Worm (Caenorhabditis elegans) whole organism, young adult: Measurements from ENCODE around the gene C30G7.3.

Source experiments
- B0035.1 ChIP-seq: sonication (generic microtip); optimal IDR thresholded peaks from 2 replicates; lab custom pipeline; 2016; ENCODE audit warnings: missing genetic modification characterization, mild to moderate bottlenecking, missing compliant biosample characterization, missing genotype, missing genetic modification reagents
- C06A6.2 ChIP-seq: fragments of 200-800 bp; sonication (Bioruptor generic); conservative IDR thresholded peaks from 2 replicates; pipeline ENCODE4 v1.3.6; 2022; ENCODE audit warnings: missing genetic modification characterization, missing compliant biosample characterization
- D2030.7 ChIP-seq: fragments of 200-800 bp; sonication (Bioruptor generic); IDR thresholded peaks from 2 replicates; pipeline ENCODE4 v1.3.6; 2022; ENCODE audit warnings: missing genetic modification reagents, missing genetic modification characterization, missing compliant biosample characterization
- F23B12.7 ChIP-seq: sonication (generic microtip); optimal IDR thresholded peaks from 2 replicates; lab custom pipeline; 2017; ENCODE audit warnings: missing genetic modification characterization, mild to moderate bottlenecking, missing compliant biosample characterization, antibody characterized with exemption, moderate library complexity; ENCODE audit not compliant: insufficient read depth
- Y56A3A.18 ChIP-seq: fragments of 200-800 bp; sonication (Bioruptor generic); IDR thresholded peaks from 2 replicates; pipeline ENCODE4 v1.3.6; 2022; ENCODE audit warnings: missing genetic modification reagents, missing genetic modification characterization, missing compliant biosample characterization
- akir-1 ChIP-seq: fragments of 200-800 bp; sonication (Bioruptor generic); optimal IDR thresholded peaks from 2 replicates; lab custom pipeline; 2018; ENCODE audit warnings: mild to moderate bottlenecking, missing genetic modification characterization, moderate library complexity, missing compliant biosample characterization
- ama-1 ChIP-seq, 3 experiments: fragments of 150-350 bp in 1 of 3; sonication (generic microtip) in 2 of 3; optimal IDR thresholded peaks; 2 replicates each; lab custom pipeline; 2014 to 2018; ENCODE audit warnings: missing biosample characterization in 2 of 3, missing genetic modification characterization in 2 of 3, missing genetic modification reagents in 2 of 3
- aptf-2 ChIP-seq: fragments of 200-800 bp; sonication (Bioruptor generic); conservative IDR thresholded peaks from 2 replicates; pipeline ENCODE4 v1.3.6; 2022; ENCODE audit warnings: missing genetic modification reagents, missing genetic modification characterization, missing compliant biosample characterization
- attf-6 ChIP-seq: fragments of 200-800 bp; sonication (Bioruptor generic); IDR thresholded peaks from 2 replicates; pipeline ENCODE4 v1.3.6; 2022; ENCODE audit warnings: missing genetic modification reagents, missing genetic modification characterization, missing compliant biosample characterization
- bed-1 ChIP-seq: fragments of 200-800 bp; sonication (Bioruptor generic); IDR thresholded peaks from 2 replicates; pipeline ENCODE4 v1.3.6; 2022; ENCODE audit warnings: missing genetic modification reagents, missing genetic modification characterization, missing compliant biosample characterization
- ccch-3 ChIP-seq: fragments of 200-800 bp; sonication (Bioruptor generic); optimal IDR thresholded peaks from 2 replicates; lab custom pipeline; 2018; ENCODE audit warnings: mild to moderate bottlenecking, missing genetic modification characterization, missing compliant biosample characterization
- cebp-2 ChIP-seq: fragments of 200-800 bp; sonication (Bioruptor generic); IDR thresholded peaks from 2 replicates; pipeline ENCODE4 v1.3.6; 2022; ENCODE audit warnings: missing genetic modification characterization, missing compliant biosample characterization
- ceh-27 ChIP-seq: fragments of 200-800 bp; sonication (Bioruptor generic); optimal IDR thresholded peaks from 2 replicates; lab custom pipeline; 2018; ENCODE audit warnings: mild to moderate bottlenecking, missing genetic modification characterization, moderate library complexity, missing compliant biosample characterization
- ceh-79 ChIP-seq: sonication (generic microtip); optimal IDR thresholded peaks from 2 replicates; lab custom pipeline; 2017; ENCODE audit warnings: mild to moderate bottlenecking, missing genetic modification characterization, missing compliant biosample characterization
- dpff-1 ChIP-seq: sonication (generic microtip); optimal IDR thresholded peaks from 2 replicates; lab custom pipeline; 2017; ENCODE audit warnings: mild to moderate bottlenecking, missing genetic modification characterization, missing compliant biosample characterization
- egrh-3 ChIP-seq: fragments of 200-800 bp; sonication (Bioruptor generic); IDR thresholded peaks from 2 replicates; pipeline ENCODE4 v1.3.6; 2022; ENCODE audit warnings: missing genetic modification reagents, missing genetic modification characterization, missing compliant biosample characterization
- ets-4 ChIP-seq: fragments of 200-800 bp; sonication (Bioruptor generic); optimal IDR thresholded peaks from 2 replicates; lab custom pipeline; 2018; ENCODE audit warnings: mild to moderate bottlenecking, missing genetic modification characterization, missing compliant biosample characterization
- hmg-1.2 ChIP-seq: fragments of 200-800 bp; sonication (Bioruptor generic); IDR thresholded peaks from 2 replicates; pipeline ENCODE4 v1.3.6; 2022; ENCODE audit warnings: missing genetic modification reagents, missing genetic modification characterization, missing compliant biosample characterization
- lin-54 ChIP-seq: fragments of 200-800 bp; sonication (Bioruptor generic); optimal IDR thresholded peaks from 2 replicates; lab custom pipeline; 2018; ENCODE audit warnings: mild to moderate bottlenecking, missing genetic modification characterization, missing compliant biosample characterization
- madf-10 ChIP-seq: sonication (generic microtip); optimal IDR thresholded peaks from 2 replicates; lab custom pipeline; 2016; ENCODE audit warnings: mild to moderate bottlenecking, missing genetic modification characterization, missing compliant biosample characterization
- madf-3 ChIP-seq: fragments of 200-800 bp; sonication (Bioruptor generic); IDR thresholded peaks from 2 replicates; pipeline ENCODE4 v1.3.6; 2022; ENCODE audit warnings: missing genetic modification reagents, missing genetic modification characterization, missing compliant biosample characterization
- madf-6 ChIP-seq: fragments of 200-800 bp; sonication (Bioruptor generic); IDR thresholded peaks from 2 replicates; pipeline ENCODE4 v1.3.6; 2022; ENCODE audit warnings: missing genetic modification reagents, missing genetic modification characterization, missing compliant biosample characterization
- madf-8 ChIP-seq: fragments of 200-800 bp; sonication (Bioruptor generic); conservative IDR thresholded peaks from 2 replicates; pipeline ENCODE4 v1.3.6; 2022; ENCODE audit warnings: missing genetic modification reagents, missing genetic modification characterization, missing compliant biosample characterization
- mes-4 ChIP-seq: sonication (generic microtip); optimal IDR thresholded peaks from 2 replicates; lab custom pipeline; 2016; ENCODE audit warnings: missing genotype, missing genetic modification characterization, missing compliant biosample characterization
- nfya-1 ChIP-seq: sonication (generic microtip); optimal IDR thresholded peaks from 2 replicates; lab custom pipeline; 2017; ENCODE audit warnings: antibody characterized with exemption, missing compliant biosample characterization, missing genetic modification characterization, borderline replicate concordance; ENCODE audit not compliant: insufficient read depth
- rec-8 ChIP-seq, 2 experiments: sonication (generic microtip); optimal IDR thresholded peaks; 2 replicates each; lab custom pipeline; 2016; ENCODE audit warnings: mild to moderate bottlenecking in 2 of 2, missing genetic modification characterization in 2 of 2, missing genetic modification reagents in 2 of 2, missing genotype in 2 of 2, missing biosample characterization in 1 of 2, missing compliant biosample characterization in 1 of 2, moderate library complexity in 1 of 2
- repo-1 ChIP-seq: sonication (generic microtip); optimal IDR thresholded peaks from 2 replicates; lab custom pipeline; 2017; ENCODE audit warnings: mild to moderate bottlenecking, missing genetic modification characterization, missing compliant biosample characterization
- somi-1 ChIP-seq: fragments of 200-800 bp; sonication (Bioruptor generic); optimal IDR thresholded peaks from 2 replicates; lab custom pipeline; 2018; ENCODE audit warnings: mild to moderate bottlenecking, missing genetic modification characterization, missing compliant biosample characterization
- sptf-2 ChIP-seq: fragments of 200-800 bp; sonication (Bioruptor generic); optimal IDR thresholded peaks from 2 replicates; lab custom pipeline; 2018; ENCODE audit warnings: mild to moderate bottlenecking, missing genetic modification characterization, missing compliant biosample characterization
- unc-62 ChIP-seq: fragments of 150-350 bp; optimal IDR thresholded peaks from 2 replicates; lab custom pipeline; 2014; ENCODE audit warnings: missing biosample characterization, missing genetic modification reagents, missing genetic modification characterization
- ztf-18 ChIP-seq: sonication (generic microtip); optimal IDR thresholded peaks from 2 replicates; lab custom pipeline; 2016; ENCODE audit warnings: missing genotype, mild to moderate bottlenecking, missing genetic modification characterization, missing compliant biosample characterization
- ztf-25 ChIP-seq: fragments of 200-800 bp; sonication (Bioruptor generic); IDR thresholded peaks from 2 replicates; pipeline ENCODE4 v1.3.6; 2022; ENCODE audit warnings: missing genetic modification reagents, missing genetic modification characterization, missing compliant biosample characterization

Gene C30G7.3

DNA sequence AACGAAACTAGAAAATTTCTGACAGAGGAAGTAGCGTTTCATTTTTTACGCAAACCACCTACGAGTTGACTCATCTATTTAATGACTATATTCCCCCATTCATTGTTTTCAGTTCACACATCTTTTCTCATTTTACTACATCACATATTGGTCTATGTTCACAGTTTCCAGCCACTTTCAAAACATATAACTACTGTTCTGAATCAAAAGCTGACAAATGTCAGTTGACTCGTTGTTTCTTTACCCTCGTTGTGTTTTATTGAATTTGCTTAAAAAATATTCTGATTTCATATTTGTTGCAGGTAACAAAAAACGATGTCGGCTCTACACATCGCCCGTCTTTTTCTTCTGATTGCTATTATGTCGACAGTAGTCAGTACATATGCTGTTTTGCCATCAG, 25.6 kb upstream of the C30G7.3 start, which contains the start of gene nlp-59:
TSS of gene nlp-59 (plus strand) at position 301 of the 400 bp plus-strand sequence.
- TF ChIP-seq lin-54 (GFP tag; lab: Kevin White, UChicago) (no peak), ztf-18 (tag; lab: Kevin White, UChicago) (no peak), madf-3 (GFP tag; lab: Robert Waterston, UW) (no peak), madf-8 (no peak), B0035.1 (tag; lab: Kevin White, UChicago) (no peak), cebp-2 (GFP tag; lab: Robert Waterston, UW) (no peak), D2030.7 (no peak), madf-6 (GFP tag; lab: Robert Waterston, UW) (no peak), unc-62 (GFP tag; lab: Kevin White, UChicago) (no peak), ets-4 (GFP tag; lab: Kevin White, UChicago) (no peak), ama-1 (optimal IDR thresholded peaks at IDR 0.05; lab: Kevin White, UChicago) (no peak), ama-1 (GFP tag; optimal IDR thresholded peaks at IDR 0.05; lab: Kevin White, UChicago) (no peak)
- TF ChIP-seq, all 124 proteins: peak for 0

DNA sequence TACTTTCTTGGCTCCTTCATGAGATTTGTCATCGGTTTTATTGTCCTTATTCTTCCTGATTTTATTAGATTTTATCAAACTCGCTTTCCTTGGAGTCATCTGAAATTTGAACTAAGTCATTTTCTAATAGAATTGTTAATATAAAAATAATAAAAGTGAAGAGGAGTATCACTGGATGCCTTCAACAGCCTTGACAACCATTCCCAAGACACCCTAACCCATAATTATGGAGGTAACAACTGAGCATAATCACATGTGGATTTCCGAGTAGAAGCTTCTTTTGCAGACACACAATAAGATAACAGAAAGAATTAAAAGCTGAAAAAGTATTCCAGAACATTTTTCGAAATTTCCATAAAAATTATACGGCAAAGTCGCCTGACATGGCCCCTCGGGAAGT, 10.2 kb upstream of the C30G7.3 start, which contains the start of gene F02D8.9:
TSS of gene F02D8.9 (minus strand) at position 101 of the 400 bp plus-strand sequence.
- TF ChIP-seq nfya-1 (tag; lab: Kevin White, UChicago): no peak
- TF ChIP-seq hmg-1.2 (GFP tag; lab: Robert Waterston, UW): no peak
- TF ChIP-seq mes-4 (tag; lab: Kevin White, UChicago): no peak
- TF ChIP-seq repo-1 (tag; lab: Kevin White, UChicago): no peak
- TF ChIP-seq madf-3 (GFP tag; lab: Robert Waterston, UW): no peak
- TF ChIP-seq ztf-25 (GFP tag; lab: Robert Waterston, UW): no peak
- TF ChIP-seq rec-8 (tag; optimal IDR thresholded peaks at IDR 0.05; lab: Kevin White, UChicago): no peak
- TF ChIP-seq akir-1: no peak
- TF ChIP-seq ceh-79: no peak
- TF ChIP-seq Y56A3A.18 (GFP tag; lab: Robert Waterston, UW): no peak
- TF ChIP-seq dpff-1 (tag; lab: Kevin White, UChicago): no peak
- no peak for TF ChIP-seq egrh-3 (GFP tag; lab: Robert Waterston, UW)
- TF ChIP-seq somi-1 (GFP tag; lab: Kevin White, UChicago): no peak
- no peak for TF ChIP-seq bed-1 (GFP tag; lab: Robert Waterston, UW)

DNA sequence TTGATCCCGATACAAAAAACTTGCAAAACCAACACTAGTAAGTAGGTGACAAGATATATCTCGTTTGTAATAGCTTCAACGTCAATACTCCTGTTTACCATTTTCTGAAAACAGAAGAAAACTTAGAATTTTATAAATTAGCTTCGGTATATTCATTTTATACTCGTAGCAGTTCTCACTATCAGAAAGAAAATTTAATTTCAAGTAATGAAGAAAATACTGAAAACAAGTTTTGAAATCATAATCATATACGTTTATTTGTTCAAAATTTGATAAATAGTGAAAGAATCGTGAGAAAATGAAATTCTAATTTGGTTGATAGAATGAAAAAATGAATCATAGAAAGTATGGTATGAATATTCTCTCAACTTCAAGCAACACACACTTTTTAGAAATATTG, 9.1 kb upstream of the C30G7.3 start, which contains the start of gene C30G7.5:
TSS of gene C30G7.5 (minus strand) at position 101 of the 400 bp plus-strand sequence.
- no peak for TF ChIP-seq dpff-1 (tag; lab: Kevin White, UChicago)

DNA sequence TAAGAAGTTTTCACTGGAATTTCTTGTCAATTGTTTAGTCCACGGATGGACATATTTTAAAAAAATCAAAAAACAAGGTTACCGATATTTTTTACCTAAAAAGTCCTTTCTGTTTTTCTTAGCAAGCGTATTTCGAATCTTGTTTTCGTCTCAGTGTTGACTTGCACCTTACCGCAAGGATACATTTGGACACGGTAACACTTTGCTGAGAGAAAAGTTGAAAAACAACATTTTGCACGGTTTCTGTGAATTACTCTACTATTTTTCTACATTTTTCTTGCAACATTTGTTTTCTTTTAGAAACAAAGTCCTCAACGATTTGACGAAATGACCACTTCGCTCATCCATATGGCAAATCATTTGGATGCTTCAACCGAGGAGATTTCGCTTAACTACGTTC, 4.0 kb upstream of the C30G7.3 start, which contains the start of gene hil-1:
TSS of gene hil-1 (plus strand) at position 301 of the 400 bp plus-strand sequence.
- no peak for TF ChIP-seq ceh-27 (GFP tag; lab: Kevin White, UChicago)
- TF ChIP-seq sptf-2 (GFP tag; lab: Kevin White, UChicago): no peak
- TF ChIP-seq ccch-3 (GFP tag; lab: Kevin White, UChicago): no peak
- no peak for TF ChIP-seq madf-10 (tag; lab: Kevin White, UChicago)
- no peak for TF ChIP-seq attf-6 (GFP tag; lab: Robert Waterston, UW)
- TF ChIP-seq C06A6.2 (GFP tag; lab: Robert Waterston, UW): no peak
- TF ChIP-seq F23B12.7 (tag; lab: Kevin White, UChicago): no peak
- no peak for TF ChIP-seq madf-6 (GFP tag; lab: Robert Waterston, UW)
- TF ChIP-seq aptf-2: no peak
- TF ChIP-seq, all 124 proteins: peak for 0
